Fruit fly (Drosophila melanogaster) whole organism, wandering third instar larva: ENCODE results near the gene CG9673.

ENCODE experiments used
- CG9705 ChIP-seq: fragments of 200-800 bp; sonication (Bioruptor generic); optimal IDR thresholded peaks from 2 replicates; lab custom pipeline; 2018; ENCODE audit warnings: missing biosample characterization, mild to moderate bottlenecking, missing genetic modification characterization
- CrebA ChIP-seq: fragments of 200-800 bp; sonication (Bioruptor generic); optimal IDR thresholded peaks from 2 replicates; lab custom pipeline; 2016; ENCODE audit warnings: missing biosample characterization, mild to moderate bottlenecking, missing genetic modification characterization, borderline replicate concordance
- HLH106 ChIP-seq: fragments of 200-800 bp; optimal IDR thresholded peaks from 3 replicates; lab custom pipeline; 2019; ENCODE audit warnings: missing biosample characterization, mild to moderate bottlenecking, missing genetic modification characterization, moderate library complexity
- Hr78 ChIP-seq: fragments of >200 bp; optimal IDR thresholded peaks from 2 replicates; lab custom pipeline; 2017; ENCODE audit warnings: missing biosample characterization, missing genetic modification characterization
- Jra ChIP-seq: sonication (Bioruptor generic); optimal IDR thresholded peaks from 2 replicates; lab custom pipeline; 2016; ENCODE audit warnings: missing biosample characterization, missing genetic modification characterization
- OdsH ChIP-seq: fragments of 200-800 bp; sonication (Bioruptor generic); optimal IDR thresholded peaks from 2 replicates; lab custom pipeline; 2016; ENCODE audit warnings: missing biosample characterization, mild to moderate bottlenecking, missing genetic modification characterization
- Vsx2 ChIP-seq: fragments of 200-300, 225-300 bp; sonication (Bioruptor generic); optimal IDR thresholded peaks from 2 replicates; lab custom pipeline; 2018; ENCODE audit warnings: missing biosample characterization, missing genetic modification characterization; ENCODE audit not compliant: partially characterized antibody
- br ChIP-seq: fragments of 200-800 bp; sonication (Bioruptor generic); optimal IDR thresholded peaks from 2 replicates; lab custom pipeline; 2016; ENCODE audit warnings: missing biosample characterization, missing genetic modification characterization
- dmrt93B ChIP-seq: fragments of 200-800 bp; sonication (Bioruptor generic); optimal IDR thresholded peaks from 2 replicates; lab custom pipeline; 2018; ENCODE audit warnings: missing biosample characterization, mild to moderate bottlenecking, missing genetic modification characterization
- dsf ChIP-seq: sonication (Bioruptor generic); optimal IDR thresholded peaks from 2 replicates; lab custom pipeline; 2016; ENCODE audit warnings: missing biosample characterization, missing genetic modification characterization, borderline replicate concordance
- psq ChIP-seq: fragments of 200-800 bp; sonication (Bioruptor generic); optimal IDR thresholded peaks from 3 replicates; lab custom pipeline; 2017; ENCODE audit warnings: missing biosample characterization, mild to moderate bottlenecking, missing genetic modification characterization, moderate library complexity
- rgr ChIP-seq: fragments of 200-800 bp; sonication (Bioruptor generic); optimal IDR thresholded peaks from 3 replicates; lab custom pipeline; 2016; ENCODE audit warnings: missing biosample characterization, mild to moderate bottlenecking, missing genetic modification characterization
- usp ChIP-seq: fragments of >200 bp; optimal IDR thresholded peaks from 2 replicates; lab custom pipeline; 2017; ENCODE audit warnings: missing biosample characterization, missing genetic modification characterization
- woc ChIP-seq: sonication (Bioruptor generic); optimal IDR thresholded peaks from 2 replicates; lab custom pipeline; 2016; ENCODE audit warnings: missing biosample characterization, mild to moderate bottlenecking, missing genetic modification characterization

DNA sequence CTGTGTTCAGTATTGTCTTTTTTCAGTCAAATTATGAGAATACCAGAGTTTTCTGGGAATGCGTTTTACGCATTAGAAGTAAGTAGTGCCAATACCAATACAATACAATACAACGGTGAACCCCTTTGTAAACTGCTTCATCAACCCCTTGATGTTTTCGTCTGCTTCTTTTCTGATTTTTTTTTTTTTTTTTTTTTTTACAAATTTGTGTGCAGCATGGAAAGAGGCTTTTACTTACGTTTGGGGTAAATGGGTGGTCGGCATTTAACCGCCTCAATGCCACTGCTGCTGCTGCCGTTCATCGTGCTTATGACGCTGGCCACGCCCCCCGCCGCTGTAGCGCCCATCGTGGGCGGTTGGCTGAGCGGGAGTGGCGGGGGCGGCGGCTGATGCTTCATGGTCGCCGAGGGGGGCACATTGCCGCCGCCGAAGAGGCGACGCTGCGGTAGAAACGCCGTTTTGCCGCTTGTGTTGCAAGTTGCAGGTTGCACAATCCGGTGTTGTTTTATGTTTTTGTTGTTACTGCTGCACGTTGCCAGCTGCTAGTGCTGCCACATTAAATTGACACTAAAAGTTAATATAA, 9.8 kb downstream of the CG9673 start:
- TF ChIP-seq psq (no peak), rgr (GFP tag; lab: Kevin White, UChicago) (no peak), Hr78 (GFP tag; lab: Kevin White, UChicago) (no peak), usp (GFP tag; lab: Kevin White, UChicago) (no peak), br (no peak), dsf (no peak), CG9705 (GFP tag; lab: Kevin White, UChicago) (no peak), Jra (GFP tag; lab: Kevin White, UChicago) (no peak), OdsH (GFP tag; lab: Kevin White, UChicago) (no peak), HLH106 (no peak), woc (no peak), Vsx2 (GFP tag; lab: Kevin White, UChicago) (no peak), CrebA (GFP tag; lab: Kevin White, UChicago) (no peak), dmrt93B (GFP tag; lab: Kevin White, UChicago) (no peak)
